Fruit fly (Drosophila melanogaster) whole organism, embryonic: ENCODE measurements around the gene Vps39.

Experiments
- BtbVII ChIP-seq: fragments of 200-800 bp; sonication (Bioruptor generic); optimal IDR thresholded peaks from 3 replicates; lab custom pipeline; 2017; ENCODE audit warnings: missing biosample characterization, mild to moderate bottlenecking, missing genetic modification characterization
- CG10274 ChIP-seq: fragments of 200-800 bp; sonication (Bioruptor generic); optimal IDR thresholded peaks from 3 replicates; lab custom pipeline; 2017; ENCODE audit warnings: missing biosample characterization, mild to moderate bottlenecking, missing genetic modification characterization
- CG10366 ChIP-seq: fragments of 200-800 bp; sonication (Bioruptor generic); IDR thresholded peaks from 2 replicates; pipeline ENCODE4 v1.3.6; 2022; ENCODE audit warnings: missing biosample characterization, missing genetic modification characterization
- CG11695 ChIP-seq: fragments of 200-800 bp; sonication (Bioruptor generic); IDR thresholded peaks from 3 replicates; pipeline ENCODE4 v1.3.6; 2022; ENCODE audit warnings: missing biosample characterization, missing genetic modification characterization
- CG14014 ChIP-seq: fragments of 200-800 bp; sonication (Bioruptor generic); IDR thresholded peaks from 2 replicates; pipeline ENCODE4 v1.3.6; 2022; ENCODE audit warnings: missing biosample characterization, missing genetic modification characterization
- CG17802 ChIP-seq: fragments of 200-800 bp; sonication (Bioruptor generic); optimal IDR thresholded peaks from 2 replicates; lab custom pipeline; 2018; ENCODE audit warnings: missing biosample characterization, mild to moderate bottlenecking, missing genetic modification characterization, moderate library complexity
- CG1832 ChIP-seq: fragments of 200-800 bp; sonication (Bioruptor generic); optimal IDR thresholded peaks from 2 replicates; lab custom pipeline; 2017; ENCODE audit warnings: missing biosample characterization, mild to moderate bottlenecking, missing genetic modification characterization, inconsistent platforms
- CG31388 ChIP-seq: fragments of 200-800 bp; sonication (Bioruptor generic); optimal IDR thresholded peaks from 2 replicates; lab custom pipeline; 2016; ENCODE audit warnings: missing biosample characterization, missing genetic modification characterization
- CG3163 ChIP-seq: fragments of 200-800 bp; sonication (Bioruptor generic); optimal IDR thresholded peaks from 3 replicates; lab custom pipeline; 2016; ENCODE audit warnings: missing biosample characterization, missing genetic modification characterization
- CG33557 ChIP-seq: fragments of 200-800 bp; sonication (Bioruptor generic); optimal IDR thresholded peaks from 2 replicates; lab custom pipeline; 2019; ENCODE audit warnings: missing biosample characterization, mild to moderate bottlenecking, missing genetic modification characterization, moderate library complexity
- CG34376 ChIP-seq: fragments of 200-800 bp; sonication (Bioruptor generic); optimal IDR thresholded peaks from 2 replicates; lab custom pipeline; 2018; ENCODE audit warnings: missing biosample characterization, mild to moderate bottlenecking, missing genetic modification characterization
- CG34422 ChIP-seq: fragments of 200-800 bp; sonication (Bioruptor generic); IDR thresholded peaks from 3 replicates; pipeline ENCODE4 v1.3.6; 2022; ENCODE audit warnings: missing biosample characterization, missing genetic modification characterization
- CG4404 ChIP-seq: fragments of 200-800 bp; sonication (Bioruptor generic); IDR thresholded peaks from 2 replicates; pipeline ENCODE4 v1.3.6; 2022; ENCODE audit warnings: missing biosample characterization, missing genetic modification characterization
- CG4730 ChIP-seq: fragments of 200-800 bp; sonication (Bioruptor generic); IDR thresholded peaks from 2 replicates; pipeline ENCODE4 v1.3.6; 2022; ENCODE audit warnings: missing biosample characterization, missing genetic modification characterization
- CG6254 ChIP-seq: fragments of 200-800 bp; sonication (Bioruptor generic); optimal IDR thresholded peaks from 3 replicates; lab custom pipeline; 2017; ENCODE audit warnings: mild to moderate bottlenecking, missing biosample characterization, missing genetic modification reagents, missing genetic modification characterization
- CG6683 ChIP-seq: fragments of 200-800 bp; sonication (Bioruptor generic); optimal IDR thresholded peaks from 2 replicates; lab custom pipeline; 2017; ENCODE audit warnings: missing biosample characterization, mild to moderate bottlenecking, missing genetic modification characterization, missing genetic modification reagents
- CG8290 ChIP-seq, 3 experiments: fragments of 200-800 bp; sonication (Bioruptor generic); optimal IDR thresholded peaks; 2 replicates each; lab custom pipeline; 2016 to 2019; ENCODE audit warnings: missing biosample characterization in 3 of 3, missing genetic modification characterization in 3 of 3, mild to moderate bottlenecking in 2 of 3, moderate library complexity in 1 of 3
- CG8944 ChIP-seq: fragments of 200-800 bp; sonication (Bioruptor generic); optimal IDR thresholded peaks from 3 replicates; lab custom pipeline; 2016; ENCODE audit warnings: missing biosample characterization, missing genetic modification characterization
- CG9437 ChIP-seq: fragments of 200-800 bp; sonication (Bioruptor generic); optimal IDR thresholded peaks from 2 replicates; lab custom pipeline; 2018; ENCODE audit warnings: missing biosample characterization, mild to moderate bottlenecking, missing genetic modification characterization
- CkIIα-i1 ChIP-seq: fragments of 200-800 bp; sonication (Bioruptor generic); IDR thresholded peaks from 2 replicates; pipeline ENCODE4 v1.3.6; 2022; ENCODE audit warnings: missing biosample characterization, missing genetic modification characterization
- Elba2 ChIP-seq: fragments of 200-800 bp; sonication (Bioruptor generic); optimal IDR thresholded peaks from 3 replicates; lab custom pipeline; 2016; ENCODE audit warnings: missing biosample characterization, missing genetic modification characterization
- HLHmδ ChIP-seq: fragments of 200-800 bp; sonication (Bioruptor generic); optimal IDR thresholded peaks from 2 replicates; lab custom pipeline; 2018; ENCODE audit warnings: missing biosample characterization, mild to moderate bottlenecking, missing genetic modification characterization, moderate library complexity
- Hey ChIP-seq: fragments of 200-800 bp; sonication (Bioruptor generic); optimal IDR thresholded peaks from 3 replicates; lab custom pipeline; 2018; ENCODE audit warnings: missing biosample characterization, mild to moderate bottlenecking, missing genetic modification characterization
- Mad ChIP-seq: fragments of 200-800 bp; sonication (Bioruptor generic); optimal IDR thresholded peaks from 2 replicates; lab custom pipeline; 2016; ENCODE audit warnings: missing biosample characterization, missing genetic modification characterization
- Med ChIP-seq: fragments of 200-800 bp; sonication (Bioruptor generic); peaks from one replicate; lab custom pipeline; 2016; ENCODE audit warnings: missing biosample characterization, missing genetic modification characterization, mild to moderate bottlenecking, inconsistent platforms, moderate library complexity
- Myb ChIP-seq: fragments of 200-800 bp; sonication (Bioruptor generic); optimal IDR thresholded peaks from 2 replicates; lab custom pipeline; 2016; ENCODE audit warnings: missing biosample characterization, missing genetic modification characterization
- Optix ChIP-seq: fragments of 200-800 bp; sonication (Bioruptor generic); IDR thresholded peaks from 3 replicates; pipeline ENCODE4 v1.3.6; 2022; ENCODE audit warnings: missing biosample characterization, missing genetic modification characterization
- Pdp1 ChIP-seq, 2 experiments: fragments of 200-800 bp; sonication (Bioruptor generic); optimal IDR thresholded peaks; 3 replicates each; lab custom pipeline; 2016; ENCODE audit warnings: missing biosample characterization in 2 of 2, missing genetic modification characterization in 2 of 2, mild to moderate bottlenecking in 1 of 2, moderate library complexity in 1 of 2
- Ssrp ChIP-seq: fragments of 200-800 bp; sonication (Bioruptor generic); optimal IDR thresholded peaks from 2 replicates; lab custom pipeline; 2018; ENCODE audit warnings: missing biosample characterization, mild to moderate bottlenecking, missing genetic modification characterization, moderate library complexity
- Trl ChIP-seq, 3 experiments: fragments of >200 bp in 2 of 3; fragments of 200-800 bp in 1 of 3; sonication (Bioruptor generic) in 1 of 3; optimal IDR thresholded peaks; 2 replicates in 1 of 3; 3 replicates in 2 of 3; lab custom pipeline; 2016 to 2017; ENCODE audit warnings: missing biosample characterization in 1 of 3, missing genetic modification characterization in 1 of 3
- Vsx1 ChIP-seq: fragments of 200-800 bp; sonication (Bioruptor generic); optimal IDR thresholded peaks from 2 replicates; lab custom pipeline; 2017; ENCODE audit warnings: missing biosample characterization, mild to moderate bottlenecking, missing genetic modification characterization, missing genetic modification reagents
- chinmo ChIP-seq: fragments of 200-800 bp; sonication (Bioruptor generic); IDR thresholded peaks from 4 replicates; pipeline ENCODE4 v1.3.6; 2022; ENCODE audit warnings: missing biosample characterization, missing genetic modification characterization; ENCODE audit not compliant: partially characterized antibody
- corto ChIP-seq: fragments of 200-800 bp; sonication (Bioruptor generic); optimal IDR thresholded peaks from 2 replicates; lab custom pipeline; 2016; ENCODE audit warnings: missing biosample characterization, mild to moderate bottlenecking, missing genetic modification characterization, moderate library complexity
- esg ChIP-seq: fragments of 200-800 bp; sonication (Bioruptor generic); conservative IDR thresholded peaks from 2 replicates; pipeline ENCODE4 v1.3.6; 2022; ENCODE audit warnings: missing biosample characterization, missing genetic modification characterization
- exex ChIP-seq: fragments of 200-800 bp; sonication (Bioruptor generic); optimal IDR thresholded peaks from 4 replicates; lab custom pipeline; 2018; ENCODE audit warnings: missing biosample characterization, mild to moderate bottlenecking, missing genetic modification characterization, moderate library complexity
- inv ChIP-seq: fragments of 200-800 bp; sonication (Bioruptor generic); IDR thresholded peaks from 2 replicates; pipeline ENCODE4 v1.3.6; 2022; ENCODE audit warnings: missing biosample characterization, missing genetic modification characterization; ENCODE audit not compliant: partially characterized antibody
- lab ChIP-seq: fragments of 200-800 bp; sonication (Bioruptor generic); optimal IDR thresholded peaks from 3 replicates; lab custom pipeline; 2017; ENCODE audit warnings: missing biosample characterization, missing genetic modification characterization, mild to moderate bottlenecking, moderate library complexity, missing genetic modification reagents
- mirr ChIP-seq: fragments of 200-800 bp; sonication (Bioruptor generic); optimal IDR thresholded peaks from 3 replicates; lab custom pipeline; 2018; ENCODE audit warnings: missing biosample characterization, mild to moderate bottlenecking, missing genetic modification characterization
- pros ChIP-seq: fragments of 200-800 bp; sonication (Bioruptor generic); optimal IDR thresholded peaks from 3 replicates; lab custom pipeline; 2019; ENCODE audit warnings: missing biosample characterization, mild to moderate bottlenecking, missing genetic modification characterization, moderate library complexity
- sc ChIP-seq, 3 experiments: fragments of >200 bp in 2 of 3; fragments of 200-800 bp in 1 of 3; sonication (Bioruptor generic) in 1 of 3; optimal IDR thresholded peaks; 2 replicates in 2 of 3; 3 replicates in 1 of 3; lab custom pipeline; 2017; ENCODE audit warnings: mild to moderate bottlenecking in 1 of 3, missing biosample characterization in 1 of 3, missing genetic modification characterization in 1 of 3, missing genetic modification reagents in 1 of 3
- sqz ChIP-seq: fragments of 200-800 bp; sonication (Bioruptor generic); optimal IDR thresholded peaks from 3 replicates; lab custom pipeline; 2018; ENCODE audit warnings: missing biosample characterization, mild to moderate bottlenecking, missing genetic modification characterization
- sr ChIP-seq: fragments of 200-800 bp; sonication (Bioruptor generic); IDR thresholded peaks from 3 replicates; pipeline ENCODE4 v1.3.6; 2022; ENCODE audit warnings: missing biosample characterization, missing genetic modification characterization
- sug ChIP-seq: fragments of 200-800 bp; optimal IDR thresholded peaks from 2 replicates; lab custom pipeline; 2019; ENCODE audit warnings: missing biosample characterization, mild to moderate bottlenecking, missing genetic modification characterization, moderate library complexity
- unpg ChIP-seq: fragments of 200-800 bp; sonication (Bioruptor generic); optimal IDR thresholded peaks from 3 replicates; lab custom pipeline; 2018; ENCODE audit warnings: missing biosample characterization, mild to moderate bottlenecking, missing genetic modification characterization, moderate library complexity

Vps39 gene

dm6 chr3R:18279494-18279893 lies 5.2 kb upstream of the Vps39 start, which contains the start of gene CG7142 (continued):
- TF ChIP-seq CG4404 (GFP tag; lab: Robert Waterston, UW) = no peak
- TF ChIP-seq CG8944 (GFP tag; lab: Kevin White, UChicago) = no peak
- TF ChIP-seq CG14014 (GFP tag; lab: Robert Waterston, UW) = no peak
- TF ChIP-seq CG33557 (GFP tag; lab: Kevin White, UChicago) = no peak

DNA sequence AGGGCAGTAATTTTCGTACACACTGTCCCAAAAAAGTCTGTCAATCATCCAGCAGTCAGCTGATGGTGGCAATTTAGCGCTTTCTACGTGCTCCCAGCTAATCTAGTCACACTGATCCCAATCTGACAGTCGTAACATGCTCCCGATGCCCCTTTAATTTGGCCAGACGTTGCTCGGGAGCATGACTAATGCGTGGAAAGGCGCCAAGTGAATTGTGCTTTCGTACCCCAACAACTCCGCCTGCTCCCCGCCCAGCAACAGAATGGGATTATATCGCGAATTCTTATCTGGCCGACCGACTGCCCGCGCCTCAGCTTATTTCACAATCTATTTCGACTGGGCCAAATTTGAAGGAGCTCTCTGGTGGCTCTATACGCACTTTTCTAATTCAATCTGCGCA lies 3.2 kb upstream of the Vps39 start:
- no peak for TF ChIP-seq CG17802
- TF ChIP-seq lab (GFP tag; lab: Kevin White, UChicago) = no peak
- peak; percentile 50 for TF ChIP-seq sug (tag; lab: Kevin White, UChicago)
- TF ChIP-seq Med (GFP tag; lab: Kevin White, UChicago) = peak; percentile 54
- TF ChIP-seq Hey (tag; lab: Kevin White, UChicago) = no peak
- TF ChIP-seq inv (GFP tag; lab: Robert Waterston, UW) = no peak
- no peak for TF ChIP-seq Mad
- no peak for TF ChIP-seq CG4730 (GFP tag; lab: Robert Waterston, UW)
- no peak for TF ChIP-seq CG31388 (GFP tag; lab: Kevin White, UChicago)
- TF ChIP-seq BtbVII (GFP tag; lab: Kevin White, UChicago) = no peak
- TF ChIP-seq unpg (GFP tag; lab: Kevin White, UChicago) = no peak
- TF ChIP-seq CG8290 (GFP tag; optimal IDR thresholded peaks at IDR 0.05; lab: Kevin White, UChicago) = no peak
- TF ChIP-seq CG8290 (tag; optimal IDR thresholded peaks at IDR 0.05; lab: Kevin White, UChicago) = no peak
- TF ChIP-seq exex (tag; lab: Kevin White, UChicago) = peak; percentile 13
- TF ChIP-seq CG6254 = no peak
- peak; percentile 9 for TF ChIP-seq mirr (GFP tag; lab: Kevin White, UChicago)
- TF ChIP-seq CG11695 = no peak
- no peak for TF ChIP-seq esg

- no peak for TF ChIP-seq CG6683
- TF ChIP-seq Ssrp (tag; lab: Kevin White, UChicago) = no peak
- peak; percentile 68 for TF ChIP-seq CG10274
- no peak for TF ChIP-seq CG8290 (GFP tag; optimal IDR thresholded peaks at IDR 0.05; lab: Kevin White, UChicago)
- TF ChIP-seq CG8290 (tag; optimal IDR thresholded peaks at IDR 0.05; lab: Kevin White, UChicago) = no peak
- TF ChIP-seq Vsx1 (GFP tag; lab: Kevin White, UChicago) = no peak
- TF ChIP-seq chinmo (GFP tag; lab: Robert Waterston, UW) = 0 out of 4 replicates have a peak, but pooled peaks have one; percentile 9
- no peak for TF ChIP-seq CG34422 (GFP tag; lab: Robert Waterston, UW)
- no peak for TF ChIP-seq Myb
- TF ChIP-seq sqz = no peak
- TF ChIP-seq CkIIα-i1 (GFP tag; lab: Robert Waterston, UW) = no peak
- no peak for TF ChIP-seq CG1832 (GFP tag; lab: Kevin White, UChicago)
- peak in 1 of 2 experiments; percentile 87 for TF ChIP-seq Pdp1 (GFP tag; optimal IDR thresholded peaks at IDR 0.05; lab: Kevin White, UChicago)
- TF ChIP-seq, all 482 proteins: peak for 3
Observed at dm6 chr3R:18276688-18277087, 2.4 kb upstream of the Vps39 start.

- peak; percentile 44 for TF ChIP-seq HLHmδ
- peak; percentile 63; the same call in 2 of the 3 replicates for TF ChIP-seq sr (GFP tag; lab: Robert Waterston, UW)
- peak; percentile 76 for TF ChIP-seq pros (GFP tag; lab: Kevin White, UChicago)
- peak; percentile 94 to 98 for TF ChIP-seq Trl (optimal IDR thresholded peaks at IDR 0.05; lab: Kevin White, UChicago)
- TF ChIP-seq Trl (GFP tag; optimal IDR thresholded peaks at IDR 0.05; lab: Kevin White, UChicago) = no peak
- TF ChIP-seq CG34376 (GFP tag; lab: Kevin White, UChicago) = peak; percentile 10
- peak; percentile 81 for TF ChIP-seq CG9437 (GFP tag; lab: Kevin White, UChicago)
- TF ChIP-seq CG3163 (GFP tag; lab: Kevin White, UChicago) = peak; percentile 99
- 0 out of 3 replicates have a peak, but pooled peaks have one; percentile 12 for TF ChIP-seq Optix (GFP tag; lab: Robert Waterston, UW)
- peak; percentile 1 for TF ChIP-seq corto (GFP tag; lab: Kevin White, UChicago)
- 0 out of 2 replicates have a peak, but pooled peaks have one; percentile 11 for TF ChIP-seq CG10366
- no peak for TF ChIP-seq sc (optimal IDR thresholded peaks at IDR 0.05; lab: Kevin White, UChicago)
- TF ChIP-seq sc (GFP tag; optimal IDR thresholded peaks at IDR 0.05; lab: Kevin White, UChicago) = no peak
- TF ChIP-seq Elba2 = no peak
Observed at dm6 chr3R:18275113-18275782, 1.0 kb upstream of the Vps39 start.
